Worm (Caenorhabditis elegans): Measurements from ENCODE around the gene nas-8.

- TF ChIP-seq unc-62 (GFP tag; optimal IDR thresholded peaks at IDR 0.05) (no peak), nhr-28 (tag; optimal IDR thresholded peaks at IDR 0.05) (no peak), lin-39 (tag; optimal IDR thresholded peaks at IDR 0.05) (no peak), nhr-237 (tag; optimal IDR thresholded peaks at IDR 0.05) (no peak), nhr-77 (tag; optimal IDR thresholded peaks at IDR 0.05) (no peak), hmg-11 (tag; optimal IDR thresholded peaks at IDR 0.05) (peak; percentile 36), egl-27 (tag; optimal IDR thresholded peaks at IDR 0.05) (no peak), nhr-76 (tag; optimal IDR thresholded peaks at IDR 0.05) (no peak), lin-15B (tag; optimal IDR thresholded peaks at IDR 0.05) (peak; percentile 4), ztf-11 (tag; optimal IDR thresholded peaks at IDR 0.05) (no peak), tbx-2 (tag; optimal IDR thresholded peaks at IDR 0.05) (no peak), ztf-4 (tag; optimal IDR thresholded peaks at IDR 0.05) (no peak)
These were observed 51.9 kb downstream of the nas-8 start, which contains the start of gene C42D4.18 for ce11 chrIV:7166553-7166952.
